Worm (Caenorhabditis elegans) whole organism, L3 larva: ENCODE measurements around the gene pld-1.

Experiments used
- daf-12 ChIP-seq: fragments of 150-350 bp; optimal IDR thresholded peaks from 2 replicates; lab custom pipeline; 2014; ENCODE audit warnings: missing biosample characterization, missing genetic modification reagents, missing genetic modification characterization
- fkh-10 ChIP-seq: sonication (generic microtip); optimal IDR thresholded peaks from 2 replicates; lab custom pipeline; 2017; ENCODE audit warnings: missing biosample characterization, missing genetic modification reagents, missing genetic modification characterization
- hmg-11 ChIP-seq: sonication (generic microtip); optimal IDR thresholded peaks from 2 replicates; lab custom pipeline; 2016; ENCODE audit warnings: missing genetic modification characterization, missing compliant biosample characterization
- nhr-12 ChIP-seq: fragments of 150-350 bp; optimal IDR thresholded peaks from 2 replicates; lab custom pipeline; 2014; ENCODE audit warnings: missing biosample characterization, missing genetic modification characterization
- nhr-23 ChIP-seq: fragments of 150-350 bp; optimal IDR thresholded peaks from 2 replicates; lab custom pipeline; 2014; ENCODE audit warnings: missing biosample characterization, missing genetic modification reagents, missing genetic modification characterization
- tbx-2 ChIP-seq: sonication (generic microtip); optimal IDR thresholded peaks from 2 replicates; lab custom pipeline; 2016; ENCODE audit warnings: mild to moderate bottlenecking, missing genetic modification characterization, missing compliant biosample characterization
- unc-62 ChIP-seq: fragments of 150-350 bp; sonication (generic microtip); optimal IDR thresholded peaks from 4 replicates; lab custom pipeline; 2014; ENCODE audit warnings: missing biosample characterization, missing genetic modification reagents, missing genetic modification characterization

DNA sequence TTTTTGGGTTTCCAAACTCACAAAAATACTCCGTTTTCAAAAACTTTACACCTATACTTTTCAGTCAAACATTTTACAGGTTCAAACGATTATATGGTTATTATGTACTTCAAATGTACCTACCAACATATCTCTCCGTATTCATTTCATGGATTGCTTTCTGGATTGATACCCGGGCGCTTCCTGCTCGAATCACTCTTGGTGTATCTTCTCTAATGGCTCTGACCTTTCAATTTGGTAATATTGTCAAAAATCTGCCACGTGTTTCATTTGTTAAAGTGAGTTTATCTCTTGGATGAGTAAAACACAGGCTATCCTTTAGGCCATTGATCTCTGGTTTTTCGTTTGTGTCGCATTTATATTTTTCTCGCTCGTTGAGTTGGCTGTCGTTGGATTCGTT, 40.3 kb upstream of the pld-1 start:
- no peak for TF ChIP-seq tbx-2 (tag; lab: Kevin White, UChicago)
- TF ChIP-seq fkh-10: no peak
- TF ChIP-seq nhr-23 (tag; lab: Kevin White, UChicago): no peak
- TF ChIP-seq unc-62 (GFP tag; lab: Kevin White, UChicago): no peak
- no peak for TF ChIP-seq hmg-11 (tag; lab: Kevin White, UChicago)
- no peak for TF ChIP-seq daf-12 (tag; lab: Kevin White, UChicago)
- no peak for TF ChIP-seq nhr-12 (tag; lab: Kevin White, UChicago)
